Worm (Caenorhabditis elegans) whole organism, L4 larva: ENCODE data around the gene Y54G2A.15.

Experiments used
- D1046.2 ChIP-seq: fragments of 200-800 bp; sonication (Bioruptor generic); IDR thresholded peaks from 2 replicates; pipeline ENCODE4 v1.3.6; 2022; ENCODE audit warnings: missing genetic modification characterization, missing compliant biosample characterization
- F44E2.7 ChIP-seq: fragments of 200-800 bp; sonication (Bioruptor generic); IDR thresholded peaks from 2 replicates; pipeline ENCODE4 v2.1.2; 2022; ENCODE audit warnings: missing genetic modification characterization, missing compliant biosample characterization
- F49E8.2 ChIP-seq: sonication (generic microtip); optimal IDR thresholded peaks from 2 replicates; lab custom pipeline; 2016; ENCODE audit warnings: missing compliant biosample characterization, mild to moderate bottlenecking, missing genetic modification characterization, borderline replicate concordance
- R02D3.7 ChIP-seq: fragments of 150-350 bp; sonication (generic microtip); optimal IDR thresholded peaks from 3 replicates; lab custom pipeline; 2014; ENCODE audit warnings: missing biosample characterization, missing genetic modification characterization
- T20F7.1 ChIP-seq: fragments of 200-800 bp; sonication (Bioruptor generic); optimal IDR thresholded peaks from 2 replicates; lab custom pipeline; 2018; ENCODE audit warnings: mild to moderate bottlenecking, missing genetic modification characterization, missing compliant biosample characterization
- Y5F2A.4 ChIP-seq: fragments of 200-800 bp; sonication (Bioruptor generic); optimal IDR thresholded peaks from 2 replicates; lab custom pipeline; 2018; ENCODE audit warnings: mild to moderate bottlenecking, missing genetic modification characterization, missing compliant biosample characterization
- Y75B8A.6 ChIP-seq: fragments of 200-800 bp; sonication (Bioruptor generic); IDR thresholded peaks from 2 replicates; pipeline ENCODE4 v1.3.6; 2022; ENCODE audit warnings: missing genetic modification reagents, missing genetic modification characterization, missing compliant biosample characterization
- aha-1 ChIP-seq: fragments of 150-350 bp; peaks from one replicate; lab custom pipeline; 2014; ENCODE audit warnings: missing biosample characterization, missing genetic modification characterization
- ceh-32 ChIP-seq: sonication (generic microtip); optimal IDR thresholded peaks from 2 replicates; lab custom pipeline; 2016; ENCODE audit warnings: mild to moderate bottlenecking, missing genetic modification characterization, missing compliant biosample characterization; ENCODE audit not compliant: poor library complexity
- ceh-62 ChIP-seq: sonication (generic microtip); optimal IDR thresholded peaks from 2 replicates; lab custom pipeline; 2017; ENCODE audit warnings: missing biosample characterization, missing genetic modification characterization
- ceh-82 ChIP-seq: sonication (generic microtip); optimal IDR thresholded peaks from 2 replicates; lab custom pipeline; 2017; ENCODE audit warnings: missing biosample characterization, missing genetic modification characterization
- ces-1 ChIP-seq: fragments of 150-350 bp; sonication (generic microtip); optimal IDR thresholded peaks from 4 replicates; lab custom pipeline; 2014; ENCODE audit warnings: missing biosample characterization, missing genetic modification reagents, missing genetic modification characterization
- daf-16 ChIP-seq, 3 experiments: sonication (generic microtip); optimal IDR thresholded peaks; 2 replicates each; lab custom pipeline; 2016 to 2017; ENCODE audit warnings: missing genetic modification characterization in 3 of 3, missing genetic modification reagents in 3 of 3, mild to moderate bottlenecking in 2 of 3, missing compliant biosample characterization in 2 of 3, missing biosample characterization in 1 of 3, moderate library complexity in 1 of 3
- dmd-9 ChIP-seq: fragments of 200-800 bp; sonication (Bioruptor generic); IDR thresholded peaks from 2 replicates; pipeline ENCODE4 v1.3.6; 2022; ENCODE audit warnings: missing genetic modification reagents, missing genetic modification characterization, missing compliant biosample characterization
- dpl-1 ChIP-seq: fragments of 150-350 bp; optimal IDR thresholded peaks from 2 replicates; lab custom pipeline; 2014; ENCODE audit warnings: missing biosample characterization, missing genetic modification reagents, missing genetic modification characterization
- dve-1 ChIP-seq: sonication (generic microtip); optimal IDR thresholded peaks from 2 replicates; lab custom pipeline; 2017; ENCODE audit warnings: antibody characterized with exemption, mild to moderate bottlenecking, missing genetic modification characterization, missing compliant biosample characterization; ENCODE audit not compliant: insufficient read depth
- egl-27 ChIP-seq: sonication (generic microtip); optimal IDR thresholded peaks from 3 replicates; lab custom pipeline; 2017; ENCODE audit warnings: missing biosample characterization, missing genetic modification reagents, missing genetic modification characterization
- fos-1 ChIP-seq: fragments of 150-350 bp; optimal IDR thresholded peaks from 2 replicates; lab custom pipeline; 2014; ENCODE audit warnings: missing biosample characterization, missing genetic modification characterization
- gei-8 ChIP-seq: fragments of 200-800 bp; sonication (Bioruptor generic); optimal IDR thresholded peaks from 2 replicates; lab custom pipeline; 2018; ENCODE audit warnings: mild to moderate bottlenecking, missing genetic modification characterization, missing compliant biosample characterization
- hmg-1.1 ChIP-seq: fragments of 200-800 bp; sonication (Bioruptor generic); IDR thresholded peaks from 2 replicates; pipeline ENCODE4 v1.3.6; 2022; ENCODE audit warnings: missing genetic modification reagents, missing genetic modification characterization, missing compliant biosample characterization
- lin-13 ChIP-seq: fragments of 150-350 bp; optimal IDR thresholded peaks from 2 replicates; lab custom pipeline; 2014; ENCODE audit warnings: missing biosample characterization, missing genetic modification reagents, missing genetic modification characterization
- lin-38 ChIP-seq: fragments of 200-800 bp; sonication (Bioruptor generic); IDR thresholded peaks from 2 replicates; pipeline ENCODE4 v1.3.6; 2022; ENCODE audit warnings: missing genetic modification reagents, missing genetic modification characterization, missing compliant biosample characterization
- madf-9 ChIP-seq: fragments of 200-800 bp; sonication (Bioruptor generic); conservative IDR thresholded peaks from 2 replicates; pipeline ENCODE4 v1.3.6; 2022; ENCODE audit warnings: missing genetic modification reagents, missing genetic modification characterization, missing compliant biosample characterization
- mep-1 ChIP-seq: fragments of 150-350 bp; sonication (generic microtip); optimal IDR thresholded peaks from 3 replicates; lab custom pipeline; 2014; ENCODE audit warnings: missing biosample characterization, missing genetic modification characterization
- mes-2 ChIP-seq: sonication (generic microtip); optimal IDR thresholded peaks from 2 replicates; lab custom pipeline; 2016; ENCODE audit warnings: missing genotype, mild to moderate bottlenecking, missing genetic modification characterization, missing compliant biosample characterization; ENCODE audit not compliant: poor library complexity, severe bottlenecking
- nhr-111 ChIP-seq: fragments of 200-800 bp; sonication (Bioruptor generic); optimal IDR thresholded peaks from 2 replicates; lab custom pipeline; 2018; ENCODE audit warnings: mild to moderate bottlenecking, missing genetic modification characterization, missing compliant biosample characterization
- nhr-25 ChIP-seq: sonication (generic microtip); optimal IDR thresholded peaks from 2 replicates; lab custom pipeline; 2017; ENCODE audit warnings: missing genetic modification characterization, mild to moderate bottlenecking, missing compliant biosample characterization, antibody characterized with exemption, moderate library complexity, borderline replicate concordance; ENCODE audit not compliant: insufficient read depth
- nhr-42 ChIP-seq: fragments of 200-800 bp; sonication (Bioruptor generic); IDR thresholded peaks from 2 replicates; pipeline ENCODE4 v1.3.6; 2022; ENCODE audit warnings: missing genetic modification characterization, missing compliant biosample characterization
- nhr-77 ChIP-seq: fragments of 150-350 bp; optimal IDR thresholded peaks from 2 replicates; lab custom pipeline; 2014; ENCODE audit warnings: missing biosample characterization, missing genetic modification characterization
- rbr-2 ChIP-seq: sonication (generic microtip); optimal IDR thresholded peaks from 2 replicates; lab custom pipeline; 2016; ENCODE audit warnings: missing genotype, missing genetic modification characterization, missing compliant biosample characterization
- saeg-2 ChIP-seq: fragments of 200-800 bp; sonication (Bioruptor generic); IDR thresholded peaks from 2 replicates; pipeline ENCODE4 v1.3.6; 2022; ENCODE audit warnings: missing genetic modification reagents, missing genetic modification characterization, missing compliant biosample characterization
- set-16 ChIP-seq: fragments of 200-800 bp; sonication (Bioruptor generic); IDR thresholded peaks from 2 replicates; pipeline ENCODE4 v1.3.6; 2022; ENCODE audit warnings: missing genetic modification reagents, missing genetic modification characterization, missing compliant biosample characterization
- spr-3 ChIP-seq: fragments of 200-800 bp; sonication (Bioruptor generic); optimal IDR thresholded peaks from 2 replicates; lab custom pipeline; 2018; ENCODE audit warnings: mild to moderate bottlenecking, missing genetic modification characterization, missing compliant biosample characterization
- unc-130 ChIP-seq: sonication (generic microtip); optimal IDR thresholded peaks from 2 replicates; lab custom pipeline; 2016; ENCODE audit warnings: missing genetic modification reagents, missing genetic modification characterization, missing compliant biosample characterization
- zag-1 ChIP-seq: fragments of 150-350 bp; optimal IDR thresholded peaks from 2 replicates; lab custom pipeline; 2014; ENCODE audit warnings: missing biosample characterization, missing genetic modification characterization

Gene Y54G2A.15

ce11 chrIV:2820408-2820807 lies 23.4 kb downstream of the Y54G2A.15 start, which contains the start of gene Y54G2A.37:
Gene Y54G2A.37 (plus strand): TSS chrIV:2820708.
- TF ChIP-seq nhr-25 (tag; lab: Kevin White, UChicago) (no peak), Y75B8A.6 (GFP tag; lab: Robert Waterston, UW) (no peak), F44E2.7 (GFP tag; lab: Robert Waterston, UW) (no peak), nhr-42 (GFP tag; lab: Robert Waterston, UW) (no peak), rbr-2 (no peak), F49E8.2 (tag; lab: Kevin White, UChicago) (no peak), fos-1 (no peak), lin-13 (GFP tag; lab: Kevin White, UChicago) (no peak), ceh-32 (tag; lab: Kevin White, UChicago) (no peak), ces-1 (GFP tag; lab: Kevin White, UChicago) (no peak), set-16 (GFP tag; lab: Robert Waterston, UW) (no peak), D1046.2 (GFP tag; lab: Robert Waterston, UW) (no peak), saeg-2 (GFP tag; lab: Robert Waterston, UW) (no peak)

- TF ChIP-seq hmg-1.1 (GFP tag; lab: Robert Waterston, UW) (no peak), dpl-1 (GFP tag; lab: Kevin White, UChicago) (no peak), gei-8 (GFP tag; lab: Kevin White, UChicago) (no peak), set-16 (GFP tag; lab: Robert Waterston, UW) (no peak)
Measured at ce11 chrIV:2819633-2820032, 24.1 kb downstream of the Y54G2A.15 start, which contains the start of gene Y54G2A.13. Gene Y54G2A.13 (minus strand): TSS chrIV:2819733.

DNA sequence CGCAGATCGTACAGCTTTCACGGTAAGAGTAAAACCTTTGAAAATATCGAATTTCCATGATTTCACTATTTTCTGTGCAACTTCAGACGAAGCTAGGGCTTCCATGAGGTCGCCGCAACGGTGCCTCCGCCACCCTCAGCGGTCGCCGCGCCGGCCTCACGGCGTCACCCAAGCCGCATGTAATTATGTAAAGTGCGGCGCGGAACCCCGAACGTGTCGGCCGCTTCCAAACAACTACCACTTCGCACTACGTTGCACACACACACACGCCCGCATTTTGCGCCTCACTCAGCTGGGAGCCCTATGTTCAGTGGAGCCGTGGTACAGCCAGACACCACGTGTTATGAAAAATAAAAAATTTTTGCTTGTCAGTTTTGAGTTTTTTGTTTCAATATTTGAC lies 26.7 kb downstream of the Y54G2A.15 start:
- no peak for TF ChIP-seq T20F7.1 (GFP tag; lab: Kevin White, UChicago)
- no peak for TF ChIP-seq nhr-77 (tag; lab: Kevin White, UChicago)
- 0 out of 2 replicates have a peak, but pooled peaks have one; percentile 23 for TF ChIP-seq madf-9 (GFP tag; lab: Robert Waterston, UW)
- TF ChIP-seq dve-1 (tag; lab: Kevin White, UChicago): no peak
- TF ChIP-seq egl-27 (tag; lab: Kevin White, UChicago): no peak
- TF ChIP-seq daf-16 (GFP tag; optimal IDR thresholded peaks at IDR 0.05; lab: Kevin White, UChicago): no peak
- TF ChIP-seq daf-16 (tag; optimal IDR thresholded peaks at IDR 0.05; lab: Kevin White, UChicago): no peak
- no peak for TF ChIP-seq R02D3.7 (tag; lab: Kevin White, UChicago)
- TF ChIP-seq F44E2.7 (GFP tag; lab: Robert Waterston, UW): no peak
- no peak for TF ChIP-seq ceh-82 (tag; lab: Kevin White, UChicago)
- no peak for TF ChIP-seq mep-1 (tag; lab: Kevin White, UChicago)
- TF ChIP-seq nhr-111: no peak
- TF ChIP-seq nhr-42 (GFP tag; lab: Robert Waterston, UW): no peak
- no peak for TF ChIP-seq lin-38 (GFP tag; lab: Robert Waterston, UW)
- TF ChIP-seq rbr-2: no peak
- TF ChIP-seq zag-1 (tag; lab: Kevin White, UChicago): no peak
- TF ChIP-seq spr-3 (GFP tag; lab: Kevin White, UChicago): no peak
- TF ChIP-seq aha-1: peak; percentile 24
- TF ChIP-seq F49E8.2 (tag; lab: Kevin White, UChicago): no peak
- TF ChIP-seq Y5F2A.4 (GFP tag; lab: Kevin White, UChicago): no peak
- TF ChIP-seq unc-130 (GFP tag; lab: Kevin White, UChicago): no peak
- no peak for TF ChIP-seq dmd-9 (GFP tag; lab: Robert Waterston, UW)
- TF ChIP-seq mes-2 (tag; lab: Kevin White, UChicago): no peak
- TF ChIP-seq set-16 (GFP tag; lab: Robert Waterston, UW): peak; percentile 82
- TF ChIP-seq ceh-62 (tag; lab: Kevin White, UChicago): no peak
